Fruit fly (Drosophila melanogaster) whole organism, embryonic: ENCODE results near the gene CG1233.

Experiments used
- Adf1 ChIP-seq: fragments of 200-800 bp; sonication (Bioruptor generic); IDR thresholded peaks from 2 replicates; pipeline ENCODE4 v1.3.6; 2022; ENCODE audit warnings: missing biosample characterization, missing genetic modification characterization
- CG13894 ChIP-seq: fragments of 200-800 bp; sonication (Bioruptor generic); optimal IDR thresholded peaks from 3 replicates; lab custom pipeline; 2018; ENCODE audit warnings: missing biosample characterization, mild to moderate bottlenecking, missing genetic modification characterization, moderate library complexity
- CG34422 ChIP-seq: fragments of 200-800 bp; sonication (Bioruptor generic); IDR thresholded peaks from 3 replicates; pipeline ENCODE4 v1.3.6; 2022; ENCODE audit warnings: missing biosample characterization, missing genetic modification characterization
- ash1 ChIP-seq: fragments of 200-800 bp; sonication (Bioruptor generic); optimal IDR thresholded peaks from 2 replicates; lab custom pipeline; 2018; ENCODE audit warnings: missing biosample characterization, mild to moderate bottlenecking, missing genetic modification characterization
- lola ChIP-seq, 3 experiments: fragments of >200 bp in 2 of 3; fragments of 200-800 bp in 1 of 3; sonication (Bioruptor generic) in 1 of 3; optimal IDR thresholded peaks; 2 replicates each; lab custom pipeline; 2017 to 2019; ENCODE audit warnings: missing biosample characterization in 3 of 3, missing genetic modification characterization in 3 of 3, mild to moderate bottlenecking in 1 of 3, moderate library complexity in 1 of 3
- psq ChIP-seq: fragments of 200-800 bp; sonication (Bioruptor generic); optimal IDR thresholded peaks from 2 replicates; lab custom pipeline; 2017; ENCODE audit warnings: missing biosample characterization, missing genetic modification characterization
- ttk ChIP-seq: fragments of 200-800 bp; sonication (Bioruptor generic); IDR thresholded peaks from 2 replicates; pipeline ENCODE4 v2.1.2; 2022; ENCODE audit warnings: missing biosample characterization, missing genetic modification characterization

dm6 chr3L:341052-341852 is 20.0 kb upstream of the CG1233 start:
- TF ChIP-seq Adf1 (GFP tag; lab: Robert Waterston, UW) (no peak), psq (no peak), lola (GFP tag; optimal IDR thresholded peaks at IDR 0.05; lab: Kevin White, UChicago) (no peak), ttk (no peak), CG13894 (tag; lab: Kevin White, UChicago) (peak; percentile 45), CG34422 (GFP tag; lab: Robert Waterston, UW) (no peak), ash1 (GFP tag; lab: Kevin White, UChicago) (no peak)
